Fruit fly (Drosophila melanogaster): Measurements from ENCODE around the gene TwdlY.

TwdlY gene

DNA sequence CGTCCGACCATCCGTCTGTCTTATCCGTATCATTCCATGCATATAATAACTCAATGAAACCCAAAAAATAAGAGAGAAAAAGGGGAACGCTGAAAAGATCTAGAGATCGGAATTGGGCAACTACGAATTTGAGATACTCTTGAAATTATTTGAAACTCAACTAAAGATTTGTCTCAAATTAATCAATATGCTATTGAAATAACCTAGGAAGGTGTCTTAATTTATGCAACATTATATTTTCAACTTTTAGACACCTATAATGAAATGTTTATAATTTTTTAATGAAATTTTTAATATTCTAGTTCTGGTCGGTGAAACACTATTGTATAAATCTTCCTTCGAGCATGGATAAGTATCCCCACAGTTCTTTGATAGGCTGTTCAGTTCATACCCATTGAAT lies 25.8 kb downstream of the TwdlY start:
- TF ChIP-seq pb (GFP tag; optimal IDR thresholded peaks at IDR 0.05) = no peak
- peak; percentile 73 for TF ChIP-seq D19A (tag; optimal IDR thresholded peaks at IDR 0.05)

DNA sequence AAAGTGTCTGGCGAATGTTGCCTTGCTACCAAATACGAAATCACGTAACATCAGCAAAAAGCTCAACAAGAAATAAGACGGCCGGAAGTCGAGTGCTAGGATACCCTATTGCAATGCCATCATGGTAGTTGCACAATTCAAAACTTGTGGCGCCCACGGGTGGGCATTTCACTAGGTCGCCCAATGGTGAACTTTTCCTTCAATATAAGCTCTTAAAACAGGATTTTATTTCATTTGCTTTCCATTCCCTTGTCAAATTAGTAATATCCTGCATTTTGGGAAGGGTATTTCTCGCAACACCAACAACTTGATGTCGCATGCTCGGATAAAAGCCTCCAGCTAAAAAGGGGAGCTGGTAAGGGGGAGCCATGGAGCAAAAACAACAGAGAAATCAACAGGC lies 26.8 kb downstream of the TwdlY start:
- peak; percentile 63 for TF ChIP-seq D19A (tag; optimal IDR thresholded peaks at IDR 0.05)
- no peak for TF ChIP-seq CG18262 (tag; optimal IDR thresholded peaks at IDR 0.05)
- no peak for TF ChIP-seq bbx (GFP tag; IDR thresholded peaks at IDR 0.05; ENCODE audit: partially characterized antibody)
- no peak for TF ChIP-seq CG3995 (GFP tag; optimal IDR thresholded peaks at IDR 0.05)
- no peak for TF ChIP-seq gt (GFP tag; IDR thresholded peaks at IDR 0.05)
- TF ChIP-seq wek (GFP tag; optimal IDR thresholded peaks at IDR 0.05) = no peak
- no peak for TF ChIP-seq CG13123 (GFP tag; optimal IDR thresholded peaks at IDR 0.05)
- peak; percentile 61 for TF ChIP-seq Drgx (GFP tag; IDR thresholded peaks at IDR 0.05)
- no peak for TF ChIP-seq so (GFP tag; IDR thresholded peaks at IDR 0.05)
- no peak for TF ChIP-seq hbn (GFP tag; IDR thresholded peaks at IDR 0.05; ENCODE audit: partially characterized antibody)
- TF ChIP-seq Ptx1 (GFP tag; IDR thresholded peaks at IDR 0.05) = peak; percentile 12; the same call in 1 of the 2 replicates
- no peak for TF ChIP-seq CG42726 (GFP tag; IDR thresholded peaks at IDR 0.05; ENCODE audit: partially characterized antibody)
- peak; percentile 34 for TF ChIP-seq sens (GFP tag)
- no peak for TF ChIP-seq CG16813 (GFP tag; IDR thresholded peaks at IDR 0.05; ENCODE audit: partially characterized antibody)
- no peak for TF ChIP-seq ssp (GFP tag; IDR thresholded peaks at IDR 0.05)
- TF ChIP-seq row (GFP tag; IDR thresholded peaks at IDR 0.05) = 0 out of 3 replicates have a peak, but pooled peaks have one; percentile 11
- TF ChIP-seq Rfx (GFP tag; IDR thresholded peaks at IDR 0.05) = no peak
- TF ChIP-seq da (GFP tag; optimal IDR thresholded peaks at IDR 0.05) = no peak
- 0 out of 3 replicates have a peak, but pooled peaks have one; percentile 17 for TF ChIP-seq ase (GFP tag; IDR thresholded peaks at IDR 0.05)
- no peak for TF ChIP-seq pros (GFP tag; optimal IDR thresholded peaks at IDR 0.05)
- TF ChIP-seq lbe (GFP tag; optimal IDR thresholded peaks at IDR 0.05) = peak; percentile 43
- TF ChIP-seq CG1792 (GFP tag; optimal IDR thresholded peaks at IDR 0.05) = no peak
- no peak for TF ChIP-seq Gug (GFP tag; IDR thresholded peaks at IDR 0.05)
- no peak for TF ChIP-seq disco-r (GFP tag; optimal IDR thresholded peaks at IDR 0.05)
- TF ChIP-seq CG4282 (GFP tag; optimal IDR thresholded peaks at IDR 0.05) = no peak

DNA sequence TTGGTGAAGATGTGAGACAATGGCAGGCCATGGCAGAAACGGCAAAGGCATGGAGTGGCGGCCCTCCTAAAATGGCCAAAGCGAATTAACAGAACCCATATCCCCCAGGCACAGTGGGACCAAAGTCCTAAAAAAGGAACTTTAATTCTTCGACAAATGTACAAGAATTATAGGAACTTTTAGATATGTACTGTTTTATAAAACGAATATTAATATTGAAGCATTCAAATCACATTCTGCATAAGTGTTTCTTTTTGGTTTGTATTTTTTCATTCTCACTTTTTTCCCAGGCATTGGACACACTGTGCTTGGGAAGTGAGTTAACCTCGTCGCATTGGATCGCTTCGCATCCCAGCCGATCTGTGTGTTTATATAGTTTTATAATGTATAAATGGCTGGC lies 30.2 kb downstream of the TwdlY start:
- TF ChIP-seq ci (GFP tag; IDR thresholded peaks at IDR 0.05) = no peak
- TF ChIP-seq Ptx1 (GFP tag; IDR thresholded peaks at IDR 0.05) = 0 out of 2 replicates have a peak, but pooled peaks have one; percentile 38
- TF ChIP-seq sna (GFP tag; IDR thresholded peaks at IDR 0.05; ENCODE audit: partially characterized antibody) = no peak
- no peak for TF ChIP-seq CG30020 (tag; optimal IDR thresholded peaks at IDR 0.05)
- TF ChIP-seq lov (optimal IDR thresholded peaks at IDR 0.05) = no peak
- no peak for TF ChIP-seq lov (GFP tag; IDR thresholded peaks at IDR 0.05)
- no peak for TF ChIP-seq zf30C (GFP tag; optimal IDR thresholded peaks at IDR 0.05)
- TF ChIP-seq CG11504 (tag; optimal IDR thresholded peaks at IDR 0.05) = peak; percentile 14
- TF ChIP-seq dysf (GFP tag; IDR thresholded peaks at IDR 0.05) = peak; percentile 26; the same call in 1 of the 3 replicates
- peak; percentile 12 for TF ChIP-seq gem (tag; optimal IDR thresholded peaks at IDR 0.05)
- no peak for TF ChIP-seq CG8281 (tag; optimal IDR thresholded peaks at IDR 0.05)
- no peak for TF ChIP-seq Dip2 (GFP tag; IDR thresholded peaks at IDR 0.05)
- no peak for TF ChIP-seq trh (GFP tag; optimal IDR thresholded peaks at IDR 0.05)
- TF ChIP-seq eve (GFP tag; optimal IDR thresholded peaks at IDR 0.05) = no peak
- no peak for TF ChIP-seq Meics (GFP tag; optimal IDR thresholded peaks at IDR 0.05)
- no peak for TF ChIP-seq Oaz (GFP tag; IDR thresholded peaks at IDR 0.05)
- TF ChIP-seq grau (tag; optimal IDR thresholded peaks at IDR 0.05) = peak; percentile 3
- TF ChIP-seq oc (tag; optimal IDR thresholded peaks at IDR 0.05) = no peak
- TF ChIP-seq CG7839 (tag; optimal IDR thresholded peaks at IDR 0.05) = peak; percentile 18
- no peak for TF ChIP-seq CTCF (GFP tag; optimal IDR thresholded peaks at IDR 0.05)
- no peak for TF ChIP-seq CG16813 (GFP tag; IDR thresholded peaks at IDR 0.05; ENCODE audit: partially characterized antibody)
- TF ChIP-seq sqz (GFP tag; optimal IDR thresholded peaks at IDR 0.05) = no peak
- TF ChIP-seq CG10543 (GFP tag; optimal IDR thresholded peaks at IDR 0.05) = no peak
- TF ChIP-seq CG17385 (GFP tag; optimal IDR thresholded peaks at IDR 0.05) = no peak
- no peak for TF ChIP-seq Lpt (GFP tag; optimal IDR thresholded peaks at IDR 0.05)
- no peak for TF ChIP-seq CG34376 (GFP tag; optimal IDR thresholded peaks at IDR 0.05)
- TF ChIP-seq dmrt99B (tag; optimal IDR thresholded peaks at IDR 0.05) = peak; percentile 23

Data from whole organism, embryonic.